ENCODE assay signal across 1 fruit fly cellular context in genomic region chr3L:15704250-15704985, dm6.
TF ChIP-seq lines count a peak whose summit lies in the region.

No protein-coding gene starts in this region.

TF ChIP-seq in whole organism, embryonic, 481 proteins besides CTCF, POLR2A, EP300 and RAD21 (continued from another document and continues in another):
- TF ChIP-seq wdn (GFP tag; IDR thresholded peaks at IDR 0.05; lab: Robert Waterston, UW) = no peak
- no peak for TF ChIP-seq CG42726 (GFP tag; IDR thresholded peaks at IDR 0.05; lab: Robert Waterston, UW; ENCODE audit: partially characterized antibody)
- no peak for TF ChIP-seq CG17612 (GFP tag; IDR thresholded peaks at IDR 0.05; lab: Robert Waterston, UW)
- TF ChIP-seq lbe (GFP tag; optimal IDR thresholded peaks at IDR 0.05; lab: Kevin White, UChicago) = no peak
- no peak for TF ChIP-seq gce (GFP tag; IDR thresholded peaks at IDR 0.05; lab: Robert Waterston, UW)
- peak; percentile 53 for TF ChIP-seq Spps (tag; optimal IDR thresholded peaks at IDR 0.05; lab: Kevin White, UChicago)
- no peak for TF ChIP-seq B-H1 (GFP tag; IDR thresholded peaks at IDR 0.05; lab: Robert Waterston, UW)
- peak; percentile 32; the same call in 1 of the 2 replicates for TF ChIP-seq ssp (GFP tag; IDR thresholded peaks at IDR 0.05; lab: Robert Waterston, UW)
- no peak for TF ChIP-seq onecut (GFP tag; IDR thresholded peaks at IDR 0.05; lab: Robert Waterston, UW)
- no peak for TF ChIP-seq CG1792 (GFP tag; optimal IDR thresholded peaks at IDR 0.05; lab: Kevin White, UChicago)
- 0 out of 3 replicates have a peak, but pooled peaks have one; percentile 31 for TF ChIP-seq ci (GFP tag; IDR thresholded peaks at IDR 0.05; lab: Robert Waterston, UW)
- no peak for TF ChIP-seq TFAM (GFP tag; optimal IDR thresholded peaks at IDR 0.05; lab: Kevin White, UChicago)
- no peak for TF ChIP-seq pum (GFP tag; optimal IDR thresholded peaks at IDR 0.05; lab: Kevin White, UChicago)
- TF ChIP-seq Mrtf (GFP tag; IDR thresholded peaks at IDR 0.05; lab: Robert Waterston, UW) = 0 out of 3 replicates have a peak, but pooled peaks have one; percentile 38
- peak; percentile 13 for TF ChIP-seq mirr (GFP tag; optimal IDR thresholded peaks at IDR 0.05; lab: Kevin White, UChicago)
- TF ChIP-seq Kr (GFP tag; optimal IDR thresholded peaks at IDR 0.05; lab: Kevin White, UChicago) = no peak
- no peak for TF ChIP-seq CG8290 (GFP tag; optimal IDR thresholded peaks at IDR 0.05; lab: Kevin White, UChicago)
- no peak for TF ChIP-seq CG8290 (tag; optimal IDR thresholded peaks at IDR 0.05; lab: Kevin White, UChicago)
- peak; percentile 72 for TF ChIP-seq CG8924 (tag; optimal IDR thresholded peaks at IDR 0.05; lab: Kevin White, UChicago)
- no peak for TF ChIP-seq danr (GFP tag; IDR thresholded peaks at IDR 0.05; lab: Robert Waterston, UW)
- TF ChIP-seq Sox102F (GFP tag; optimal IDR thresholded peaks at IDR 0.05; lab: Kevin White, UChicago) = peak; percentile 71
- TF ChIP-seq sqz (GFP tag; optimal IDR thresholded peaks at IDR 0.05; lab: Kevin White, UChicago) = no peak
- TF ChIP-seq Myb (GFP tag; optimal IDR thresholded peaks at IDR 0.05; lab: Kevin White, UChicago) = no peak
- no peak for TF ChIP-seq CG11560 (tag; IDR thresholded peaks at IDR 0.05; lab: Robert Waterston, UW)
- TF ChIP-seq Rx (GFP tag; IDR thresholded peaks at IDR 0.05; lab: Robert Waterston, UW) = no peak
- no peak for TF ChIP-seq Bdp1 (GFP tag; optimal IDR thresholded peaks at IDR 0.05; lab: Kevin White, UChicago)
- no peak for TF ChIP-seq caup (GFP tag; optimal IDR thresholded peaks at IDR 0.05; lab: Kevin White, UChicago; ENCODE audit: severe bottlenecking)
- 0 out of 2 replicates have a peak, but pooled peaks have one; percentile 32 for TF ChIP-seq CG32767 (GFP tag; IDR thresholded peaks at IDR 0.05; lab: Robert Waterston, UW)
- TF ChIP-seq pita (GFP tag; optimal IDR thresholded peaks at IDR 0.05; lab: Kevin White, UChicago) = no peak
- no peak for TF ChIP-seq NC2β (GFP tag; optimal IDR thresholded peaks at IDR 0.05; lab: Kevin White, UChicago)
- no peak for TF ChIP-seq ham (GFP tag; IDR thresholded peaks at IDR 0.05; lab: Robert Waterston, UW)
- peak; percentile 60 for TF ChIP-seq CG13894 (tag; optimal IDR thresholded peaks at IDR 0.05; lab: Kevin White, UChicago)
- peak; percentile 20; the same call in 1 of the 2 replicates for TF ChIP-seq CG10366 (GFP tag; IDR thresholded peaks at IDR 0.05; lab: Robert Waterston, UW)
- TF ChIP-seq CG5953 (GFP tag; IDR thresholded peaks at IDR 0.05; lab: Robert Waterston, UW) = peak; percentile 35; the same call in 1 of the 2 replicates
- TF ChIP-seq Sry-δ (GFP tag; optimal IDR thresholded peaks at IDR 0.05; lab: Kevin White, UChicago) = no peak
- peak; percentile 3 for TF ChIP-seq CG8359 (GFP tag; optimal IDR thresholded peaks at IDR 0.05; lab: Kevin White, UChicago; ENCODE audit: borderline replicate concordance)
- TF ChIP-seq Hr3 (GFP tag; optimal IDR thresholded peaks at IDR 0.05; lab: Kevin White, UChicago) = peak; percentile 68
- TF ChIP-seq nmo (GFP tag; optimal IDR thresholded peaks at IDR 0.05; lab: Kevin White, UChicago) = peak; percentile 87
- TF ChIP-seq Hey (tag; optimal IDR thresholded peaks at IDR 0.05; lab: Kevin White, UChicago) = no peak
- TF ChIP-seq repo (GFP tag; optimal IDR thresholded peaks at IDR 0.05; lab: Kevin White, UChicago) = no peak
- no peak for TF ChIP-seq Poxn (GFP tag; IDR thresholded peaks at IDR 0.05; lab: Robert Waterston, UW)
- TF ChIP-seq row (GFP tag; IDR thresholded peaks at IDR 0.05; lab: Robert Waterston, UW) = peak; percentile 74
- TF ChIP-seq fu2 (GFP tag; optimal IDR thresholded peaks at IDR 0.05; lab: Kevin White, UChicago) = no peak
- TF ChIP-seq CG4707 (GFP tag; optimal IDR thresholded peaks at IDR 0.05; lab: Kevin White, UChicago) = no peak
- TF ChIP-seq CoRest (tag; optimal IDR thresholded peaks at IDR 0.05; lab: Kevin White, UChicago) = peak; percentile 82
- TF ChIP-seq fd96Cb (tag; optimal IDR thresholded peaks at IDR 0.05; lab: Kevin White, UChicago) = peak; percentile 73
- TF ChIP-seq Hr78 (GFP tag; optimal IDR thresholded peaks at IDR 0.05; lab: Kevin White, UChicago) = peak in 1 of 2 experiments; percentile 38
- no peak for TF ChIP-seq luna (GFP tag; optimal IDR thresholded peaks at IDR 0.05; lab: Kevin White, UChicago)
- TF ChIP-seq Drgx (GFP tag; IDR thresholded peaks at IDR 0.05; lab: Robert Waterston, UW) = no peak
- TF ChIP-seq CG8388 (GFP tag; optimal IDR thresholded peaks at IDR 0.05; lab: Kevin White, UChicago) = peak; percentile 57
- no peak for TF ChIP-seq ac (GFP tag; optimal IDR thresholded peaks at IDR 0.05; lab: Kevin White, UChicago)
- TF ChIP-seq Hr39 (optimal IDR thresholded peaks at IDR 0.05; lab: Kevin White, UChicago) = no peak
- no peak for TF ChIP-seq MTF-1 (GFP tag; optimal IDR thresholded peaks at IDR 0.05; lab: Kevin White, UChicago; ENCODE audit: borderline replicate concordance)
- TF ChIP-seq sug (tag; optimal IDR thresholded peaks at IDR 0.05; lab: Kevin White, UChicago) = peak; percentile 47
- TF ChIP-seq CkIIα-i1 (GFP tag; IDR thresholded peaks at IDR 0.05; lab: Robert Waterston, UW) = no peak
- TF ChIP-seq jigr1 (GFP tag; IDR thresholded peaks at IDR 0.05; lab: Robert Waterston, UW) = no peak
- TF ChIP-seq slou (GFP tag; optimal IDR thresholded peaks at IDR 0.05; lab: Kevin White, UChicago) = no peak
- no peak for TF ChIP-seq pan (optimal IDR thresholded peaks at IDR 0.05; lab: Kevin White, UChicago)
- TF ChIP-seq pan (GFP tag; optimal IDR thresholded peaks at IDR 0.05 in 1 of 2, IDR thresholded peaks at IDR 0.05 in 1 of 2) = no peak
- peak; percentile 71 for TF ChIP-seq CG7556 (GFP tag; optimal IDR thresholded peaks at IDR 0.05; lab: Kevin White, UChicago)
- TF ChIP-seq sisA (GFP tag; IDR thresholded peaks at IDR 0.05; lab: Robert Waterston, UW) = no peak; the same call in 1 of the 2 replicates
- TF ChIP-seq NfI (GFP tag; optimal IDR thresholded peaks at IDR 0.05; lab: Kevin White, UChicago) = peak; percentile 6
- TF ChIP-seq CG30020 (tag; optimal IDR thresholded peaks at IDR 0.05; lab: Kevin White, UChicago) = no peak
- no peak for TF ChIP-seq CG7372 (GFP tag; IDR thresholded peaks at IDR 0.05; lab: Robert Waterston, UW)
- peak; percentile 33 for TF ChIP-seq CG2116 (GFP tag; optimal IDR thresholded peaks at IDR 0.05; lab: Kevin White, UChicago)
- peak; percentile 13 for TF ChIP-seq CG11723 (GFP tag; optimal IDR thresholded peaks at IDR 0.05; lab: Kevin White, UChicago)
- TF ChIP-seq CG8281 (tag; optimal IDR thresholded peaks at IDR 0.05; lab: Kevin White, UChicago) = no peak
- TF ChIP-seq gsb-n (tag; optimal IDR thresholded peaks at IDR 0.05; lab: Kevin White, UChicago) = peak; percentile 40
- no peak for TF ChIP-seq Adf1 (GFP tag; IDR thresholded peaks at IDR 0.05; lab: Robert Waterston, UW)
- peak; percentile 59 for TF ChIP-seq CG15601 (tag; optimal IDR thresholded peaks at IDR 0.05; lab: Kevin White, UChicago)
- TF ChIP-seq klu (GFP tag; IDR thresholded peaks at IDR 0.05; lab: Robert Waterston, UW) = 0 out of 2 replicates have a peak, but pooled peaks have one; percentile 32
- TF ChIP-seq scrt (GFP tag; optimal IDR thresholded peaks at IDR 0.05; lab: Kevin White, UChicago) = no peak
- no peak for TF ChIP-seq dimm (GFP tag; IDR thresholded peaks at IDR 0.05; lab: Robert Waterston, UW)
- no peak for TF ChIP-seq Nf-YC (tag; optimal IDR thresholded peaks at IDR 0.05; lab: Kevin White, UChicago)
- no peak for TF ChIP-seq Dp (GFP tag; optimal IDR thresholded peaks at IDR 0.05; lab: Kevin White, UChicago)
- no peak for TF ChIP-seq prd (optimal IDR thresholded peaks at IDR 0.05; lab: Kevin White, UChicago)
- peak; percentile 57; the same call in 2 of the 3 replicates for TF ChIP-seq prd (GFP tag; IDR thresholded peaks at IDR 0.05; lab: Robert Waterston, UW)
- no peak for TF ChIP-seq CG13123 (GFP tag; optimal IDR thresholded peaks at IDR 0.05; lab: Kevin White, UChicago)
- no peak for TF ChIP-seq CG15514 (GFP tag; optimal IDR thresholded peaks at IDR 0.05; lab: Kevin White, UChicago)
- no peak for TF ChIP-seq hbn (GFP tag; IDR thresholded peaks at IDR 0.05; lab: Robert Waterston, UW; ENCODE audit: partially characterized antibody)
- TF ChIP-seq sna (GFP tag; IDR thresholded peaks at IDR 0.05; lab: Robert Waterston, UW; ENCODE audit: partially characterized antibody) = no peak
- TF ChIP-seq grau (tag; optimal IDR thresholded peaks at IDR 0.05; lab: Kevin White, UChicago) = peak; percentile 71
- TF ChIP-seq CG10274 (GFP tag; optimal IDR thresholded peaks at IDR 0.05; lab: Kevin White, UChicago) = no peak
- TF ChIP-seq gt (GFP tag; IDR thresholded peaks at IDR 0.05; lab: Robert Waterston, UW) = no peak
- peak; percentile 80 for TF ChIP-seq CG2678 (tag; optimal IDR thresholded peaks at IDR 0.05; lab: Kevin White, UChicago)
- TF ChIP-seq CG9727 (GFP tag; optimal IDR thresholded peaks at IDR 0.05; lab: Kevin White, UChicago) = peak; percentile 86
- TF ChIP-seq CG14710 (tag; optimal IDR thresholded peaks at IDR 0.05; lab: Kevin White, UChicago) = peak; percentile 84
- no peak for TF ChIP-seq CG8765 (GFP tag; IDR thresholded peaks at IDR 0.05; lab: Robert Waterston, UW)
- TF ChIP-seq CG16815 (GFP tag; optimal IDR thresholded peaks at IDR 0.05; lab: Kevin White, UChicago) = peak; percentile 35
- TF ChIP-seq ash1 (GFP tag; optimal IDR thresholded peaks at IDR 0.05; lab: Kevin White, UChicago) = no peak
- peak; percentile 83 for TF ChIP-seq phol (tag; optimal IDR thresholded peaks at IDR 0.05; lab: Kevin White, UChicago)
- no peak for TF ChIP-seq CG31365 (tag; optimal IDR thresholded peaks at IDR 0.05; lab: Kevin White, UChicago)
- TF ChIP-seq tap (tag; optimal IDR thresholded peaks at IDR 0.05; lab: Kevin White, UChicago) = peak; percentile 0
- no peak for TF ChIP-seq Sin3A (optimal IDR thresholded peaks at IDR 0.05; lab: Kevin White, UChicago)
- TF ChIP-seq HLHmδ (GFP tag; optimal IDR thresholded peaks at IDR 0.05; lab: Kevin White, UChicago) = no peak
- TF ChIP-seq cas (GFP tag; IDR thresholded peaks at IDR 0.05; lab: Robert Waterston, UW) = no peak
- TF ChIP-seq ATbp (GFP tag; optimal IDR thresholded peaks at IDR 0.05; lab: Kevin White, UChicago) = peak; percentile 5
- TF ChIP-seq cato (GFP tag; optimal IDR thresholded peaks at IDR 0.05; lab: Kevin White, UChicago; ENCODE audit: borderline replicate concordance) = peak; percentile 23
- no peak for TF ChIP-seq CG13287 (GFP tag; IDR thresholded peaks at IDR 0.05; lab: Robert Waterston, UW; ENCODE audit: partially characterized antibody)
- TF ChIP-seq CG8944 (GFP tag; optimal IDR thresholded peaks at IDR 0.05; lab: Kevin White, UChicago) = no peak
- TF ChIP-seq eyg (GFP tag; optimal IDR thresholded peaks at IDR 0.05; lab: Kevin White, UChicago) = no peak
- TF ChIP-seq CG14050 (GFP tag; IDR thresholded peaks at IDR 0.05; lab: Robert Waterston, UW) = no peak
- TF ChIP-seq abd-A (tag; optimal IDR thresholded peaks at IDR 0.05; lab: Kevin White, UChicago) = no peak
- peak; percentile 62 for TF ChIP-seq CG10209 (GFP tag; optimal IDR thresholded peaks at IDR 0.05; lab: Kevin White, UChicago)
- TF ChIP-seq ttk (GFP tag; IDR thresholded peaks at IDR 0.05; lab: Robert Waterston, UW) = no peak
- TF ChIP-seq CG4617 (GFP tag; optimal IDR thresholded peaks at IDR 0.05; lab: Kevin White, UChicago; ENCODE audit: borderline replicate concordance) = no peak
- TF ChIP-seq Side (GFP tag; optimal IDR thresholded peaks at IDR 0.05; lab: Kevin White, UChicago) = no peak
- no peak for TF ChIP-seq CG7745 (tag; optimal IDR thresholded peaks at IDR 0.05; lab: Kevin White, UChicago)
- no peak for TF ChIP-seq CG11093 (GFP tag; IDR thresholded peaks at IDR 0.05; lab: Robert Waterston, UW)
- TF ChIP-seq CG4820 (GFP tag; optimal IDR thresholded peaks at IDR 0.05; lab: Kevin White, UChicago) = peak; percentile 69
- TF ChIP-seq exex (tag; optimal IDR thresholded peaks at IDR 0.05; lab: Kevin White, UChicago) = peak; percentile 51
- peak; percentile 34 for TF ChIP-seq Max (GFP tag; optimal IDR thresholded peaks at IDR 0.05; lab: Kevin White, UChicago)
- no peak for TF ChIP-seq kni (GFP tag; optimal IDR thresholded peaks at IDR 0.05; lab: Kevin White, UChicago)
- TF ChIP-seq ranshi (GFP tag; IDR thresholded peaks at IDR 0.05; lab: Robert Waterston, UW) = no peak
- TF ChIP-seq ara (GFP tag; IDR thresholded peaks at IDR 0.05; lab: Robert Waterston, UW) = no peak
- no peak for TF ChIP-seq CG7987 (GFP tag; optimal IDR thresholded peaks at IDR 0.05; lab: Kevin White, UChicago)
- no peak for TF ChIP-seq CG3847 (GFP tag; IDR thresholded peaks at IDR 0.05; lab: Robert Waterston, UW)
- no peak for TF ChIP-seq CG6272 (GFP tag; IDR thresholded peaks at IDR 0.05; lab: Robert Waterston, UW)
- TF ChIP-seq CG8478 (optimal IDR thresholded peaks at IDR 0.05; lab: Kevin White, UChicago) = no peak
- no peak for TF ChIP-seq gfzf (GFP tag; optimal IDR thresholded peaks at IDR 0.05; lab: Kevin White, UChicago)
- TF ChIP-seq CG3407 (GFP tag; optimal IDR thresholded peaks at IDR 0.05; lab: Kevin White, UChicago) = no peak
- no peak for TF ChIP-seq D (optimal IDR thresholded peaks at IDR 0.05; lab: Kevin White, UChicago)
- peak; percentile 60 for TF ChIP-seq D (GFP tag; optimal IDR thresholded peaks at IDR 0.05; lab: Kevin White, UChicago)
- peak; percentile 14 for TF ChIP-seq Fer1 (GFP tag; optimal IDR thresholded peaks at IDR 0.05; lab: Kevin White, UChicago)
- TF ChIP-seq CG14965 (GFP tag; optimal IDR thresholded peaks at IDR 0.05; lab: Kevin White, UChicago; ENCODE audit: borderline replicate concordance) = no peak
- TF ChIP-seq cad (GFP tag; optimal IDR thresholded peaks at IDR 0.05; lab: Kevin White, UChicago) = no peak
- TF ChIP-seq E2f1 (GFP tag; IDR thresholded peaks at IDR 0.05; lab: Robert Waterston, UW) = no peak
- no peak for TF ChIP-seq Doc3 (GFP tag; IDR thresholded peaks at IDR 0.05; lab: Robert Waterston, UW; ENCODE audit: partially characterized antibody)
- TF ChIP-seq Dip3 (GFP tag; optimal IDR thresholded peaks at IDR 0.05; lab: Kevin White, UChicago) = no peak
- no peak for TF ChIP-seq Fer3 (tag; optimal IDR thresholded peaks at IDR 0.05; lab: Kevin White, UChicago)
- TF ChIP-seq CG12942 (GFP tag; optimal IDR thresholded peaks at IDR 0.05; lab: Kevin White, UChicago) = peak; percentile 16
- TF ChIP-seq CG12391 (tag; optimal IDR thresholded peaks at IDR 0.05; lab: Kevin White, UChicago) = peak; percentile 76
- TF ChIP-seq zen (tag; optimal IDR thresholded peaks at IDR 0.05; lab: Kevin White, UChicago) = peak; percentile 12
- TF ChIP-seq CG10321 (GFP tag; IDR thresholded peaks at IDR 0.05; lab: Robert Waterston, UW) = no peak
- TF ChIP-seq grn (GFP tag; optimal IDR thresholded peaks at IDR 0.05; lab: Kevin White, UChicago) = peak; percentile 54
